Fruit fly (Drosophila melanogaster) S2 (cell line): ENCODE data around the gene OtopLa.
A peak's percentile ranks its signal among the peaks of the same experiment; 100 is the strongest.

Source experiments
- CG8478 ChIP-seq: fragments of >200 bp; optimal IDR thresholded peaks from 2 replicates; lab custom pipeline; 2018
- CTCF ChIP-seq, 2 experiments: fragments of >200 bp; optimal IDR thresholded peaks; 2 replicates each; lab custom pipeline; 2018

dm6 chrX:5661971-5662370, 13.7 kb upstream of the OtopLa start:
- TF ChIP-seq CTCF (optimal IDR thresholded peaks at IDR 0.05; lab: Kevin White, UChicago), result peak; percentile 78 to 79
- no peak for TF ChIP-seq CG8478 (lab: Kevin White, UChicago)
